Worm (Caenorhabditis elegans): ENCODE data around the gene try-13.

The try-13 gene

DNA sequence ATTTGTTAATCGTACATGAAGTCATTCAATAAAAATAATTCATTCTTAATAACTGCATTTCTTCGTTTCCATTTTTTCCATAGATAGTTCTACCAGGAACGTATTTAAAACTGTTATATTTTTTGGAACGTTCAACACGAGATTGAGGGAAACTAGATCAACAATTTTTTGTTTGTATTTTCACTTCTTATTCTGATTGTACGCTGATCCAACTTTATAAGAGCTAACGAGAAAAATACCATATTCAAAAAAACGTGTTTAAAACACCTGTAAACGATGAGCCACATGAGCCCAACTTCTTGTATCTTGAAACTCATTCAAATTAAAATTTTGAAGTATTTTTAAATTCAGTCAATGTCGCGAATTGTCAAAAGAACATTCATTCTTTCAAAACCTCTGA lies 23.3 kb upstream of the try-13 start:
- TF ChIP-seq W03F9.2 (tag; optimal IDR thresholded peaks at IDR 0.05), result no peak
- no peak for TF ChIP-seq him-1 (tag; optimal IDR thresholded peaks at IDR 0.05)
- TF ChIP-seq dao-5 (tag; optimal IDR thresholded peaks at IDR 0.05), result no peak

DNA sequence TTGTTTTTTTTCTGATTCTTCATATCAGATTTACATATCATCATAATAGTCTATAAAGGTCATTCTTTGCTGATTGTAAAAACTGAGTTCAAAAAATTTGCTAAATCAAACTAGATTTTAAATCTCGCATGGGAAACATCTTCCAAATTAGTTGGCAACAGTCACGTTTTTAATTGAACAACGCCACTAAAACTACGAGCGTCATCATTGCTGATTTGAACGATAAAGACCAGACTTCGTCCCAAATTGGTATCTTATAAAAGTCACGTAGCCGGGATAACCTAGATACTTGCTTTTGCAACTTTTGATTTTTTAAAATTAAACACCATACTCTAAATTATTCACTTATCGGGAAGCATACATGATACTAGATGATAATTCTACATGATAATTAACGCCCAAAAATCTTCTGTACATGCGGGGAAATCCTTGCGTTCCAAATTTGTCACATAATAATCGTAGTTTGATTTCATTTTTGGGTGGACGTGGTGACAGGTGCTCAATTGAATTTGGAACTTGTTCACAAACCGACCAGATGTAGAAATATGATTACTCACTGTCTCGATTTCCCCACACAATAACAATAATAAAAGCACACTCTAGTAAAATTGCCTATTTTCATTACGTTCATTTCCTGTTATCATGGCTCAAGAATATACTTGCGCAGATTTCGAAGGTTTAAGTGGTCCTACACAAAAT lies 22.7 kb upstream of the try-13 start, which contains the start of gene srw-67:
Gene srw-67 (plus strand): TSS at position 643 of the 699 bp plus-strand sequence.
- no peak for TF ChIP-seq W03F9.2 (tag; optimal IDR thresholded peaks at IDR 0.05)
- TF ChIP-seq him-1 (tag; optimal IDR thresholded peaks at IDR 0.05), result no peak
- TF ChIP-seq dao-5 (tag; optimal IDR thresholded peaks at IDR 0.05), result no peak

- TF ChIP-seq dao-5 (tag; optimal IDR thresholded peaks at IDR 0.05), result no peak
- TF ChIP-seq him-1 (tag; optimal IDR thresholded peaks at IDR 0.05), result no peak
- no peak for TF ChIP-seq W03F9.2 (tag; optimal IDR thresholded peaks at IDR 0.05)
Observed at ce11 chrV:7420162-7420561, 19.7 kb upstream of the try-13 start, which contains the start of gene srxa-4. Gene srxa-4 (plus strand): TSS chrV:7420462.

DNA sequence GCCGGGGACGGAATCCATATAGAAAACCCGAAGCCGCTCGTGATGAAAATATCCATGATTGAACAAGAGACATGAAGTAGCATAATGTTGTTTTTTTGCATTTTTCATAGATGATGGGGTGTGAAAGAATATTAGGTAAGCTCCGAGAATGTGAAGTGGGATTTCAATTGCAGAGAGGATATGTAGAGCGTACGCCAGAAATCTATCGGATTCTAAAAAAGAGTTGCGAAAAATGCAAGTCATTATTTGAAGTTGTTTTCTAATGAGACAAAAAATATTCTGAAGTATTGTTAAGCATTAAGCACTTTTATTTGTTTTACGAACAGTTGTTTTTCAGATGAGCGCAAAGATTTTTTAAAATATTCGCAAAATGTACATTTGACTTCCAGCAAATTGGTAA lies 15.6 kb upstream of the try-13 start, which contains the start of gene F18E3.10:
Gene F18E3.10 (minus strand): TSS at position 101 of the 400 bp plus-strand sequence.
- TF ChIP-seq dao-5 (tag; optimal IDR thresholded peaks at IDR 0.05) (no peak), him-1 (tag; optimal IDR thresholded peaks at IDR 0.05) (no peak), W03F9.2 (tag; optimal IDR thresholded peaks at IDR 0.05) (no peak)

DNA sequence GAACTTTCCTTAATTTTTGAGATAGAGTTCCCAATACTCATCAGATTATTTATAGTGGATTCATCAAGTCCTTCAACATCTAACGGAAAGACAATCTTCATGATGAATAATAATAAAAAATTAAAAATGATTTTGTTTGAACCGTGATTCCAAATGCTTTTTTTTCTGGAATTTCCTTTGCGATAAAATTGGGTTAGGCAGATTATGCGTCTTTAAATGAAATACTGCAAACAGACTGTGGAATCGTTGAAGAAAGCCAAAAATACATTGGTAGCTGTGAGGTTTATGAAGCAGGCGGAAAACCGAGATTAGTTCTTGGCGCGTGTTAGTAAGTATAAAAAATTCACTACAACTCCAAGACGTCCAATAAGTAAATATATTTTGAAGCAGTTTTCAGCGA lies 13.3 kb upstream of the try-13 start, which contains the start of gene srw-68:
Gene srw-68 (minus strand): TSS at position 101 of the 400 bp plus-strand sequence.
- TF ChIP-seq dao-5 (tag; optimal IDR thresholded peaks at IDR 0.05) (no peak), W03F9.2 (tag; optimal IDR thresholded peaks at IDR 0.05) (no peak)

ce11 chrV:7428880-7429279 lies 11.0 kb upstream of the try-13 start, which contains the start of gene srw-69:
Gene srw-69 (minus strand): TSS chrV:7428980.
- no peak for TF ChIP-seq W03F9.2 (tag; optimal IDR thresholded peaks at IDR 0.05)
- TF ChIP-seq him-1 (tag; optimal IDR thresholded peaks at IDR 0.05), result no peak
- TF ChIP-seq dao-5 (tag; optimal IDR thresholded peaks at IDR 0.05), result no peak

ce11 chrV:7431016-7431415 lies 8.9 kb upstream of the try-13 start, which contains the start of gene srw-71:
Gene srw-71 (minus strand): TSS chrV:7431116.
- TF ChIP-seq him-1 (tag; optimal IDR thresholded peaks at IDR 0.05), result no peak
- no peak for TF ChIP-seq W03F9.2 (tag; optimal IDR thresholded peaks at IDR 0.05)
- no peak for TF ChIP-seq dao-5 (tag; optimal IDR thresholded peaks at IDR 0.05)

DNA sequence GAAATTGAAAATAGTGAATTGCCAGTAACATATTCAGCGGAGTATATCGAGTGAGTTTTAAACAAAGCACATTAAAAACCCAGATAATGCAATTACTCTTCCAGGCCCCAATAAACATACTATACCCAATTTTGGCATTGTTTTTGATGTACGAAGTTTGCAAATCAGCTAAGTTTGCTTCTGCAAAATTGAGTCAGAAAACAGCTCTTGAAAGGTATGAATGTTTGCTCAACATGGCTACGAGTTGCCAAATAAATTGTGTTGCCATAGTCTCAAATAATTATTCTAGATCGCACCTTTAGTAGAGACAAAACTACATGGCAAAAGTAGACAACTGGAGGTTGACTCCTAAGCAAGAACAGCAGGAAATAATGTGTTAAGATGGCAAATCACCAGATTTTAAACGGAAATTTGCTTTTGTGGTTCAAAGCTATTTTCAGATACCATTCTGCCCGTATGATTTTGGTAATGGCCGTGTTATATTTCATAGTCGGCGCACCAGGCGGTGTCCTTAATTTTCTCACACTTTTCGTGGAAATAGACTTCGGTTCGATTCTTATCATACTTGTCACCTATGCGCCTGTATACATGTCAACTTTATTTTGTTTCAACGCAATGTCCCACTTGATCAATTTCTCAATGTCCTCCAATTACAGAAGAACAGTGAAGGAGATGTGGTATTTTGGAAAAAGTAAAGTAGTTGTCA lies 7.3 kb upstream of the try-13 start:
- no peak for TF ChIP-seq him-1 (tag; optimal IDR thresholded peaks at IDR 0.05)
- no peak for TF ChIP-seq W03F9.2 (tag; optimal IDR thresholded peaks at IDR 0.05)
- TF ChIP-seq dao-5 (tag; optimal IDR thresholded peaks at IDR 0.05), result no peak

ce11 chrV:7434805-7435363 lies 5.0 kb upstream of the try-13 start:
- no peak for TF ChIP-seq him-1 (tag; optimal IDR thresholded peaks at IDR 0.05)
- TF ChIP-seq W03F9.2 (tag; optimal IDR thresholded peaks at IDR 0.05), result peak; percentile 0

- TF ChIP-seq dao-5 (tag; optimal IDR thresholded peaks at IDR 0.05) (no peak), him-1 (tag; optimal IDR thresholded peaks at IDR 0.05) (no peak), W03F9.2 (tag; optimal IDR thresholded peaks at IDR 0.05) (no peak)
Observed at ce11 chrV:7435376-7436204, 4.3 kb upstream of the try-13 start, which contains the start of the genes ddo-2 and F25E5.8. Gene ddo-2 (minus strand): TSS chrV:7435705. Gene F25E5.8 (plus strand): TSS chrV:7435930.

- TF ChIP-seq dao-5 (tag; optimal IDR thresholded peaks at IDR 0.05) (no peak), him-1 (tag; optimal IDR thresholded peaks at IDR 0.05) (no peak), W03F9.2 (tag; optimal IDR thresholded peaks at IDR 0.05) (no peak)
Observed at ce11 chrV:7436509-7436908, 3.4 kb upstream of the try-13 start.

- TF ChIP-seq W03F9.2 (tag; optimal IDR thresholded peaks at IDR 0.05), result no peak
- TF ChIP-seq dao-5 (tag; optimal IDR thresholded peaks at IDR 0.05), result no peak
- no peak for TF ChIP-seq him-1 (tag; optimal IDR thresholded peaks at IDR 0.05)
Observed at ce11 chrV:7436911-7437310, 3.0 kb upstream of the try-13 start.

- no peak for TF ChIP-seq him-1 (tag; optimal IDR thresholded peaks at IDR 0.05)
Observed at ce11 chrV:7437538-7437937, 2.4 kb upstream of the try-13 start, which contains the start of gene F25E5.9. Gene F25E5.9 (minus strand): TSS chrV:7437919.
